Fruit fly (Drosophila melanogaster) whole organism, wandering third instar larva: ENCODE data around the gene CG15891.

Experiments used
- Abd-B ChIP-seq: fragments of >200 bp; optimal IDR thresholded peaks from 2 replicates; lab custom pipeline; 2017; ENCODE audit warnings: missing biosample characterization, missing genetic modification characterization
- CG32264 ChIP-seq: fragments of 200-800 bp; sonication (Bioruptor generic); optimal IDR thresholded peaks from 2 replicates; lab custom pipeline; 2016; ENCODE audit warnings: missing biosample characterization, missing genetic modification characterization
- CG9705 ChIP-seq: fragments of 200-800 bp; sonication (Bioruptor generic); optimal IDR thresholded peaks from 2 replicates; lab custom pipeline; 2018; ENCODE audit warnings: missing biosample characterization, mild to moderate bottlenecking, missing genetic modification characterization
- CrebA ChIP-seq: fragments of 200-800 bp; sonication (Bioruptor generic); optimal IDR thresholded peaks from 2 replicates; lab custom pipeline; 2016; ENCODE audit warnings: missing biosample characterization, mild to moderate bottlenecking, missing genetic modification characterization, borderline replicate concordance
- Dfd ChIP-seq: fragments of >200 bp; optimal IDR thresholded peaks from 2 replicates; lab custom pipeline; 2017; ENCODE audit warnings: missing biosample characterization, missing genetic modification characterization
- Dif ChIP-seq: fragments of 200-275, 200-300 bp; sonication (Bioruptor generic); optimal IDR thresholded peaks from 2 replicates; lab custom pipeline; 2018; ENCODE audit warnings: missing biosample characterization, missing genetic modification characterization; ENCODE audit not compliant: partially characterized antibody
- GATAd ChIP-seq: sonication (Bioruptor generic); optimal IDR thresholded peaks from 2 replicates; lab custom pipeline; 2016; ENCODE audit warnings: missing biosample characterization, missing genetic modification characterization
- HLH106 ChIP-seq: fragments of 200-800 bp; optimal IDR thresholded peaks from 3 replicates; lab custom pipeline; 2019; ENCODE audit warnings: missing biosample characterization, mild to moderate bottlenecking, missing genetic modification characterization, moderate library complexity
- Hnf4 ChIP-seq: fragments of 200-800 bp; sonication (Bioruptor generic); optimal IDR thresholded peaks from 2 replicates; lab custom pipeline; 2016; ENCODE audit warnings: missing biosample characterization, mild to moderate bottlenecking, missing genetic modification characterization
- Hr78 ChIP-seq: fragments of >200 bp; optimal IDR thresholded peaks from 2 replicates; lab custom pipeline; 2017; ENCODE audit warnings: missing biosample characterization, missing genetic modification characterization
- Hr83 ChIP-seq: fragments of 200-300 bp; sonication (Bioruptor generic); optimal IDR thresholded peaks from 2 replicates; lab custom pipeline; 2016; ENCODE audit warnings: missing biosample characterization, mild to moderate bottlenecking, missing genetic modification characterization, moderate library complexity; ENCODE audit not compliant: poor library complexity, severe bottlenecking
- Jra ChIP-seq: sonication (Bioruptor generic); optimal IDR thresholded peaks from 2 replicates; lab custom pipeline; 2016; ENCODE audit warnings: missing biosample characterization, missing genetic modification characterization
- Mio ChIP-seq: sonication (Bioruptor generic); optimal IDR thresholded peaks from 2 replicates; lab custom pipeline; 2016; ENCODE audit warnings: missing biosample characterization, missing genetic modification characterization
- Myc ChIP-seq: fragments of >200 bp; optimal IDR thresholded peaks from 2 replicates; lab custom pipeline; 2017
- N ChIP-seq: fragments of >200 bp; optimal IDR thresholded peaks from 2 replicates; lab custom pipeline; 2018; ENCODE audit warnings: missing biosample characterization, missing external identifiers, missing genetic modification characterization
- OdsH ChIP-seq: fragments of 200-800 bp; sonication (Bioruptor generic); optimal IDR thresholded peaks from 2 replicates; lab custom pipeline; 2016; ENCODE audit warnings: missing biosample characterization, mild to moderate bottlenecking, missing genetic modification characterization
- Rel ChIP-seq, 2 experiments: fragments of 200-800 bp; sonication (Bioruptor generic) in 1 of 2; optimal IDR thresholded peaks; 2 replicates in 1 of 2; 3 replicates in 1 of 2; lab custom pipeline; 2016 to 2019; ENCODE audit warnings: mild to moderate bottlenecking in 2 of 2, missing biosample characterization in 2 of 2, missing genetic modification characterization in 2 of 2, moderate library complexity in 1 of 2
- Sp1 ChIP-seq: fragments of 200-800 bp; sonication (Bioruptor generic); optimal IDR thresholded peaks from 3 replicates; lab custom pipeline; 2019; ENCODE audit warnings: missing biosample characterization, mild to moderate bottlenecking, missing genetic modification characterization, moderate library complexity
- Vsx2 ChIP-seq: fragments of 200-300, 225-300 bp; sonication (Bioruptor generic); optimal IDR thresholded peaks from 2 replicates; lab custom pipeline; 2018; ENCODE audit warnings: missing biosample characterization, missing genetic modification characterization; ENCODE audit not compliant: partially characterized antibody
- br ChIP-seq: fragments of 200-800 bp; sonication (Bioruptor generic); optimal IDR thresholded peaks from 2 replicates; lab custom pipeline; 2016; ENCODE audit warnings: missing biosample characterization, missing genetic modification characterization
- brk ChIP-seq: fragments of 200-800 bp; sonication (Bioruptor generic); optimal IDR thresholded peaks from 2 replicates; lab custom pipeline; 2016; ENCODE audit warnings: missing biosample characterization, mild to moderate bottlenecking, missing genetic modification characterization
- dl ChIP-seq, 2 experiments: fragments of 175-275, 200-275 bp in 1 of 2; fragments of 200-275 bp in 1 of 2; sonication (Bioruptor generic); optimal IDR thresholded peaks; lab custom pipeline; 2018; ENCODE audit warnings: mild to moderate bottlenecking in 2 of 2, missing biosample characterization in 2 of 2, missing genetic modification characterization in 2 of 2, moderate library complexity in 2 of 2; ENCODE audit not compliant: partially characterized antibody in 2 of 2, insufficient read depth in 1 of 2
- dmrt93B ChIP-seq: fragments of 200-800 bp; sonication (Bioruptor generic); optimal IDR thresholded peaks from 2 replicates; lab custom pipeline; 2018; ENCODE audit warnings: missing biosample characterization, mild to moderate bottlenecking, missing genetic modification characterization
- dsf ChIP-seq: sonication (Bioruptor generic); optimal IDR thresholded peaks from 2 replicates; lab custom pipeline; 2016; ENCODE audit warnings: missing biosample characterization, missing genetic modification characterization, borderline replicate concordance
- ey ChIP-seq: fragments of 200-800 bp; sonication (Bioruptor generic); optimal IDR thresholded peaks from 2 replicates; lab custom pipeline; 2016; ENCODE audit warnings: missing biosample characterization, missing genetic modification characterization
- foxo ChIP-seq, 2 experiments: fragments of 200-800 bp; sonication (Bioruptor generic); optimal IDR thresholded peaks; 2 replicates in 1 of 2; 3 replicates in 1 of 2; lab custom pipeline; 2016 to 2017; ENCODE audit warnings: missing biosample characterization in 2 of 2, missing genetic modification characterization in 2 of 2
- fru ChIP-seq: fragments of 200-800 bp; sonication (Bioruptor generic); optimal IDR thresholded peaks from 3 replicates; lab custom pipeline; 2016; ENCODE audit warnings: missing biosample characterization, mild to moderate bottlenecking, missing genetic modification characterization
- h ChIP-seq: fragments of 200-800 bp; sonication (Bioruptor generic); optimal IDR thresholded peaks from 3 replicates; lab custom pipeline; 2016; ENCODE audit warnings: missing biosample characterization, mild to moderate bottlenecking, missing genetic modification characterization
- jim ChIP-seq: fragments of 175-275, 200-325 bp; sonication (Bioruptor generic); optimal IDR thresholded peaks from 2 replicates; lab custom pipeline; 2016; ENCODE audit warnings: missing biosample characterization, mild to moderate bottlenecking, missing genetic modification characterization
- lola ChIP-seq: fragments of >200 bp; optimal IDR thresholded peaks from 2 replicates; lab custom pipeline; 2017; ENCODE audit warnings: missing biosample characterization, missing genetic modification characterization
- pan ChIP-seq: fragments of >200 bp; optimal IDR thresholded peaks from 2 replicates; lab custom pipeline; 2017
- psq ChIP-seq: fragments of 200-800 bp; sonication (Bioruptor generic); optimal IDR thresholded peaks from 3 replicates; lab custom pipeline; 2017; ENCODE audit warnings: missing biosample characterization, mild to moderate bottlenecking, missing genetic modification characterization, moderate library complexity
- rgr ChIP-seq: fragments of 200-800 bp; sonication (Bioruptor generic); optimal IDR thresholded peaks from 3 replicates; lab custom pipeline; 2016; ENCODE audit warnings: missing biosample characterization, mild to moderate bottlenecking, missing genetic modification characterization
- sage ChIP-seq: fragments of 200-800 bp; sonication (Bioruptor generic); optimal IDR thresholded peaks from 2 replicates; lab custom pipeline; 2016; ENCODE audit warnings: missing biosample characterization, mild to moderate bottlenecking, missing genetic modification characterization
- sv ChIP-seq: fragments of 200-800 bp; sonication (Bioruptor generic); optimal IDR thresholded peaks from 3 replicates; lab custom pipeline; 2016; ENCODE audit warnings: missing biosample characterization, missing genetic modification characterization
- tai ChIP-seq: sonication (Bioruptor generic); optimal IDR thresholded peaks from 2 replicates; lab custom pipeline; 2016; ENCODE audit warnings: missing biosample characterization, missing genetic modification characterization
- usp ChIP-seq: fragments of >200 bp; optimal IDR thresholded peaks from 2 replicates; lab custom pipeline; 2017; ENCODE audit warnings: missing biosample characterization, missing genetic modification characterization
- woc ChIP-seq: sonication (Bioruptor generic); optimal IDR thresholded peaks from 2 replicates; lab custom pipeline; 2016; ENCODE audit warnings: missing biosample characterization, mild to moderate bottlenecking, missing genetic modification characterization

Gene CG15891

dm6 chrX:6316858-6317474 lies 21.8 kb upstream of the CG15891 start:
- TF ChIP-seq Dfd (no peak), dsf (no peak), psq (GFP tag; lab: Kevin White, UChicago) (peak; percentile 3), ey (GFP tag; lab: Kevin White, UChicago) (peak; percentile 4), OdsH (GFP tag; lab: Kevin White, UChicago) (peak; percentile 3), Dif (GFP tag; lab: Kevin White, UChicago) (no peak), foxo (GFP tag; optimal IDR thresholded peaks at IDR 0.05; lab: Kevin White, UChicago) (peak in 1 of 2 experiments; percentile 39), Myc (lab: Kevin White, UChicago) (no peak), dmrt93B (no peak), fru (GFP tag; lab: Kevin White, UChicago) (peak; percentile 21), sage (GFP tag; lab: Kevin White, UChicago) (no peak), lola (no peak), tai (no peak), Jra (GFP tag; lab: Kevin White, UChicago) (no peak), CG32264 (GFP tag; lab: Kevin White, UChicago) (no peak), jim (GFP tag; lab: Kevin White, UChicago) (no peak), CG9705 (GFP tag; lab: Kevin White, UChicago) (no peak), Sp1 (GFP tag; lab: Kevin White, UChicago) (peak; percentile 19), HLH106 (tag; lab: Kevin White, UChicago) (peak; percentile 41), usp (GFP tag; lab: Kevin White, UChicago) (no peak), br (GFP tag; lab: Kevin White, UChicago) (peak; percentile 45), rgr (no peak), dl (GFP tag; optimal IDR thresholded peaks at IDR 0.05; lab: Kevin White, UChicago; ENCODE audit: insufficient read depth in 1 of 2, partially characterized antibody in 2 of 2) (no peak), Hr83 (GFP tag; lab: Kevin White, UChicago) (no peak), Hr78 (GFP tag; lab: Kevin White, UChicago) (no peak), N (no peak), h (GFP tag; lab: Kevin White, UChicago) (peak; percentile 40), Rel (GFP tag; optimal IDR thresholded peaks at IDR 0.05; lab: Kevin White, UChicago) (no peak), Rel (tag; optimal IDR thresholded peaks at IDR 0.05; lab: Kevin White, UChicago) (no peak), GATAd (GFP tag; lab: Kevin White, UChicago) (no peak), Hnf4 (GFP tag; lab: Kevin White, UChicago) (no peak), Vsx2 (GFP tag; lab: Kevin White, UChicago) (no peak), woc (GFP tag; lab: Kevin White, UChicago) (no peak), brk (no peak), pan (no peak), sv (GFP tag; lab: Kevin White, UChicago) (peak; percentile 53), Mio (no peak), CrebA (GFP tag; lab: Kevin White, UChicago) (no peak), Abd-B (GFP tag; lab: Kevin White, UChicago) (no peak)

dm6 chrX:6315583-6315982 lies 20.4 kb upstream of the CG15891 start:
- TF ChIP-seq dsf (no peak), sage (GFP tag; lab: Kevin White, UChicago) (no peak), Hr78 (GFP tag; lab: Kevin White, UChicago) (no peak), br (GFP tag; lab: Kevin White, UChicago) (no peak)

- TF ChIP-seq dl (GFP tag; optimal IDR thresholded peaks at IDR 0.05; lab: Kevin White, UChicago; ENCODE audit: insufficient read depth in 1 of 2, partially characterized antibody in 2 of 2), result no peak
- no peak for TF ChIP-seq Dif (GFP tag; lab: Kevin White, UChicago)
- TF ChIP-seq sv (GFP tag; lab: Kevin White, UChicago), result no peak
- TF ChIP-seq OdsH (GFP tag; lab: Kevin White, UChicago), result no peak
- TF ChIP-seq jim (GFP tag; lab: Kevin White, UChicago), result no peak
- TF ChIP-seq brk, result no peak
- no peak for TF ChIP-seq HLH106 (tag; lab: Kevin White, UChicago)
- no peak for TF ChIP-seq ey (GFP tag; lab: Kevin White, UChicago)
- TF ChIP-seq Dfd, result no peak
- no peak for TF ChIP-seq Hr83 (GFP tag; lab: Kevin White, UChicago)
- no peak for TF ChIP-seq CG32264 (GFP tag; lab: Kevin White, UChicago)
- no peak for TF ChIP-seq pan
- TF ChIP-seq Hr78 (GFP tag; lab: Kevin White, UChicago), result no peak
- no peak for TF ChIP-seq Hnf4 (GFP tag; lab: Kevin White, UChicago)
- TF ChIP-seq psq (GFP tag; lab: Kevin White, UChicago), result no peak
- TF ChIP-seq Jra (GFP tag; lab: Kevin White, UChicago), result no peak
- no peak for TF ChIP-seq h (GFP tag; lab: Kevin White, UChicago)
Measured at dm6 chrX:6311516-6311915, 16.4 kb upstream of the CG15891 start.
